Worm (Caenorhabditis elegans) whole organism, early embryonic: ENCODE measurements around the gene T04B2.8.

Source experiments
- ama-1 ChIP-seq: fragments of 150-350 bp; optimal IDR thresholded peaks from 2 replicates; lab custom pipeline; 2014
- hnd-1 ChIP-seq: sonication (generic microtip); optimal IDR thresholded peaks from 2 replicates; lab custom pipeline; 2016; ENCODE audit warnings: missing genetic modification characterization, missing compliant biosample characterization
- pes-1 ChIP-seq: fragments of 200-800 bp; sonication (Bioruptor generic); IDR thresholded peaks from 2 replicates; pipeline ENCODE4 v1.3.6; 2022; ENCODE audit warnings: missing genetic modification reagents, missing genetic modification characterization, missing compliant biosample characterization
- scrt-1 ChIP-seq: fragments of 200-800 bp; sonication (Bioruptor generic); IDR thresholded peaks from 2 replicates; pipeline ENCODE4 v1.3.6; 2022; ENCODE audit warnings: missing genetic modification characterization, missing compliant biosample characterization
- sea-1 ChIP-seq: fragments of 200-800 bp; sonication (Bioruptor generic); conservative IDR thresholded peaks from 2 replicates; pipeline ENCODE4 v1.3.6; 2022; ENCODE audit warnings: missing genetic modification characterization, missing compliant biosample characterization
- tbx-11 ChIP-seq: fragments of 200-800 bp; sonication (Bioruptor generic); IDR thresholded peaks from 2 replicates; pipeline ENCODE4 v1.3.6; 2022; ENCODE audit warnings: missing genetic modification characterization, missing compliant biosample characterization

- TF ChIP-seq scrt-1 (GFP tag; lab: Robert Waterston, UW), result no peak
- no peak for TF ChIP-seq tbx-11 (GFP tag; lab: Robert Waterston, UW)
- no peak for TF ChIP-seq sea-1
- no peak for TF ChIP-seq ama-1 (lab: Kevin White, UChicago)
- no peak for TF ChIP-seq hnd-1 (tag; lab: Kevin White, UChicago)
- no peak for TF ChIP-seq pes-1 (GFP tag; lab: Robert Waterston, UW)
Measured at ce11 chrIV:10042881-10043280, 8.1 kb downstream of the T04B2.8 start, which contains the start of gene frk-1.
